Worm (Caenorhabditis elegans) whole organism, young adult: ENCODE data around the gene W03F8.6.

Experiments used
- B0336.3 ChIP-seq: fragments of 200-800 bp; sonication (Bioruptor generic); IDR thresholded peaks from 2 replicates; pipeline ENCODE4 v1.3.6; 2022; ENCODE audit warnings: missing genetic modification characterization, missing compliant biosample characterization
- C06A6.2 ChIP-seq: fragments of 200-800 bp; sonication (Bioruptor generic); conservative IDR thresholded peaks from 2 replicates; pipeline ENCODE4 v1.3.6; 2022; ENCODE audit warnings: missing genetic modification characterization, missing compliant biosample characterization
- F22D6.2 ChIP-seq: sonication (generic microtip); optimal IDR thresholded peaks from 2 replicates; lab custom pipeline; 2016; ENCODE audit warnings: mild to moderate bottlenecking, missing genetic modification characterization, missing compliant biosample characterization
- F33H1.4 ChIP-seq: fragments of 200-800 bp; sonication (Bioruptor generic); IDR thresholded peaks from 2 replicates; pipeline ENCODE4 v1.3.6; 2022; ENCODE audit warnings: missing genetic modification reagents, missing genetic modification characterization, missing compliant biosample characterization
- F37B4.10 ChIP-seq: fragments of 200-800 bp; sonication (Bioruptor generic); IDR thresholded peaks from 2 replicates; pipeline ENCODE4 v1.3.6; 2022; ENCODE audit warnings: missing genetic modification characterization, missing compliant biosample characterization
- F52B5.7 ChIP-seq: sonication (generic microtip); optimal IDR thresholded peaks from 2 replicates; lab custom pipeline; 2016; ENCODE audit warnings: mild to moderate bottlenecking, missing genetic modification characterization, missing compliant biosample characterization
- F57A8.1 ChIP-seq: fragments of 200-800 bp; sonication (Bioruptor generic); optimal IDR thresholded peaks from 2 replicates; lab custom pipeline; 2018; ENCODE audit warnings: mild to moderate bottlenecking, missing genetic modification characterization, moderate library complexity, missing compliant biosample characterization
- Y53G8AR.9 ChIP-seq: fragments of 200-800 bp; sonication (Bioruptor generic); conservative IDR thresholded peaks from 2 replicates; pipeline ENCODE4 v1.3.6; 2022; ENCODE audit warnings: missing genetic modification reagents, missing genetic modification characterization, missing compliant biosample characterization
- Y67H2A.10 ChIP-seq: fragments of 200-800 bp; sonication (Bioruptor generic); conservative IDR thresholded peaks from 2 replicates; pipeline ENCODE4 v1.3.6; 2022; ENCODE audit warnings: missing genetic modification reagents, missing genetic modification characterization, missing compliant biosample characterization
- Y79H2A.3 ChIP-seq: fragments of 200-800 bp; sonication (Bioruptor generic); conservative IDR thresholded peaks from 2 replicates; pipeline ENCODE4 v1.3.6; 2022; ENCODE audit warnings: missing genetic modification reagents, missing genetic modification characterization, missing compliant biosample characterization
- aptf-2 ChIP-seq: fragments of 200-800 bp; sonication (Bioruptor generic); conservative IDR thresholded peaks from 2 replicates; pipeline ENCODE4 v1.3.6; 2022; ENCODE audit warnings: missing genetic modification reagents, missing genetic modification characterization, missing compliant biosample characterization
- aptf-3 ChIP-seq: fragments of 200-800 bp; sonication (Bioruptor generic); IDR thresholded peaks from 2 replicates; pipeline ENCODE4 v1.3.6; 2022; ENCODE audit warnings: missing genetic modification characterization, missing compliant biosample characterization
- athp-1 ChIP-seq: sonication (generic microtip); optimal IDR thresholded peaks from 2 replicates; lab custom pipeline; 2017; ENCODE audit warnings: mild to moderate bottlenecking, missing genetic modification characterization, missing compliant biosample characterization
- attf-5 ChIP-seq: fragments of 200-800 bp; sonication (Bioruptor generic); optimal IDR thresholded peaks from 2 replicates; lab custom pipeline; 2018; ENCODE audit warnings: mild to moderate bottlenecking, missing genetic modification characterization, missing compliant biosample characterization
- attf-6 ChIP-seq: fragments of 200-800 bp; sonication (Bioruptor generic); IDR thresholded peaks from 2 replicates; pipeline ENCODE4 v1.3.6; 2022; ENCODE audit warnings: missing genetic modification reagents, missing genetic modification characterization, missing compliant biosample characterization
- cebp-1 ChIP-seq, 2 experiments: fragments of 200-800 bp in 1 of 2; sonication (Bioruptor generic) in 1 of 2; sonication (generic microtip) in 1 of 2; IDR thresholded peaks in 1 of 2; optimal IDR thresholded peaks in 1 of 2; 2 replicates each; pipeline versions ENCODE4 v1.3.6 to Lab custom; 2017 to 2022; ENCODE audit warnings: missing compliant biosample characterization in 2 of 2, missing genetic modification characterization in 2 of 2, mild to moderate bottlenecking in 1 of 2, missing genetic modification reagents in 1 of 2, moderate library complexity in 1 of 2
- cebp-2 ChIP-seq: fragments of 200-800 bp; sonication (Bioruptor generic); IDR thresholded peaks from 2 replicates; pipeline ENCODE4 v1.3.6; 2022; ENCODE audit warnings: missing genetic modification characterization, missing compliant biosample characterization
- ceh-91 ChIP-seq: fragments of 200-800 bp; sonication (Bioruptor generic); IDR thresholded peaks from 2 replicates; pipeline ENCODE4 v1.3.6; 2022; ENCODE audit warnings: missing genetic modification reagents, missing genetic modification characterization, missing compliant biosample characterization
- chd-7 ChIP-seq: sonication (generic microtip); optimal IDR thresholded peaks from 2 replicates; lab custom pipeline; 2016; ENCODE audit warnings: mild to moderate bottlenecking, missing genetic modification characterization, moderate library complexity, missing compliant biosample characterization
- dox-1 ChIP-seq: fragments of 200-800 bp; sonication (Bioruptor generic); IDR thresholded peaks from 2 replicates; pipeline ENCODE4 v1.3.6; 2022; ENCODE audit warnings: missing genetic modification reagents, missing genetic modification characterization, missing compliant biosample characterization
- dpff-1 ChIP-seq: sonication (generic microtip); optimal IDR thresholded peaks from 2 replicates; lab custom pipeline; 2017; ENCODE audit warnings: mild to moderate bottlenecking, missing genetic modification characterization, missing compliant biosample characterization
- egrh-3 ChIP-seq: fragments of 200-800 bp; sonication (Bioruptor generic); IDR thresholded peaks from 2 replicates; pipeline ENCODE4 v1.3.6; 2022; ENCODE audit warnings: missing genetic modification reagents, missing genetic modification characterization, missing compliant biosample characterization
- ekl-4 ChIP-seq: fragments of 200-800 bp; sonication (Bioruptor generic); IDR thresholded peaks from 2 replicates; pipeline ENCODE4 v1.3.6; 2022; ENCODE audit warnings: missing genetic modification reagents, missing genetic modification characterization, missing compliant biosample characterization
- hlh-12 ChIP-seq: sonication (generic microtip); optimal IDR thresholded peaks from 2 replicates; lab custom pipeline; 2016; ENCODE audit warnings: missing genetic modification characterization, missing compliant biosample characterization
- hlh-26 ChIP-seq: fragments of 200-800 bp; sonication (Bioruptor generic); conservative IDR thresholded peaks from 2 replicates; pipeline ENCODE4 v1.3.6; 2022; ENCODE audit warnings: missing genetic modification reagents, missing genetic modification characterization, missing compliant biosample characterization
- hsf-1 ChIP-seq: fragments of 200-800 bp; sonication (Bioruptor generic); IDR thresholded peaks from 2 replicates; pipeline ENCODE4 v1.3.6; 2022; ENCODE audit warnings: missing genetic modification reagents, missing genetic modification characterization, missing compliant biosample characterization
- lag-1 ChIP-seq: fragments of 200-800 bp; sonication (Bioruptor generic); IDR thresholded peaks from 2 replicates; pipeline ENCODE4 v1.3.6; 2022; ENCODE audit warnings: missing genetic modification reagents, missing genetic modification characterization, missing compliant biosample characterization
- lin-40 ChIP-seq: sonication (generic microtip); optimal IDR thresholded peaks from 2 replicates; lab custom pipeline; 2016; ENCODE audit warnings: missing genetic modification characterization, mild to moderate bottlenecking, missing compliant biosample characterization, missing genotype, missing genetic modification reagents
- madf-10 ChIP-seq: sonication (generic microtip); optimal IDR thresholded peaks from 2 replicates; lab custom pipeline; 2016; ENCODE audit warnings: mild to moderate bottlenecking, missing genetic modification characterization, missing compliant biosample characterization
- madf-6 ChIP-seq: fragments of 200-800 bp; sonication (Bioruptor generic); IDR thresholded peaks from 2 replicates; pipeline ENCODE4 v1.3.6; 2022; ENCODE audit warnings: missing genetic modification reagents, missing genetic modification characterization, missing compliant biosample characterization
- madf-8 ChIP-seq: fragments of 200-800 bp; sonication (Bioruptor generic); conservative IDR thresholded peaks from 2 replicates; pipeline ENCODE4 v1.3.6; 2022; ENCODE audit warnings: missing genetic modification reagents, missing genetic modification characterization, missing compliant biosample characterization
- mcd-1 ChIP-seq: fragments of 200-800 bp; sonication (Bioruptor generic); IDR thresholded peaks from 2 replicates; pipeline ENCODE4 v1.3.6; 2022; ENCODE audit warnings: missing genetic modification reagents, missing genetic modification characterization, missing compliant biosample characterization
- mxl-1 ChIP-seq: sonication (generic microtip); optimal IDR thresholded peaks from 2 replicates; lab custom pipeline; 2016; ENCODE audit warnings: missing genetic modification characterization, missing compliant biosample characterization
- nfya-2 ChIP-seq: fragments of 200-800 bp; sonication (Bioruptor generic); IDR thresholded peaks from 2 replicates; pipeline ENCODE4 v1.3.6; 2022; ENCODE audit warnings: missing genetic modification reagents, missing genetic modification characterization, missing compliant biosample characterization
- rcor-1 ChIP-seq: fragments of 200-800 bp; sonication (Bioruptor generic); IDR thresholded peaks from 2 replicates; pipeline ENCODE4 v1.3.6; 2022; ENCODE audit warnings: missing genetic modification reagents, missing genetic modification characterization, missing compliant biosample characterization
- rec-8 ChIP-seq, 2 experiments: sonication (generic microtip); optimal IDR thresholded peaks; 2 replicates each; lab custom pipeline; 2016; ENCODE audit warnings: mild to moderate bottlenecking in 2 of 2, missing genetic modification characterization in 2 of 2, missing genetic modification reagents in 2 of 2, missing genotype in 2 of 2, missing biosample characterization in 1 of 2, missing compliant biosample characterization in 1 of 2, moderate library complexity in 1 of 2
- rpc-1 ChIP-seq, 2 experiments: fragments of 150-350 bp in 1 of 2; sonication (generic microtip) in 1 of 2; optimal IDR thresholded peaks; 2 replicates each; lab custom pipeline; 2014 to 2018; ENCODE audit warnings: missing biosample characterization in 1 of 2, missing genetic modification characterization in 1 of 2, missing genetic modification reagents in 1 of 2, missing genotype in 1 of 2
- sdz-38 ChIP-seq: sonication (generic microtip); optimal IDR thresholded peaks from 2 replicates; lab custom pipeline; 2016; ENCODE audit warnings: missing genotype, missing genetic modification characterization, missing compliant biosample characterization
- sea-2 ChIP-seq: fragments of 200-800 bp; sonication (Bioruptor generic); IDR thresholded peaks from 2 replicates; pipeline ENCODE4 v1.3.6; 2022; ENCODE audit warnings: missing genetic modification characterization, missing compliant biosample characterization
- snpc-1.3 ChIP-seq: sonication (generic microtip); optimal IDR thresholded peaks from 2 replicates; lab custom pipeline; 2017; ENCODE audit warnings: missing genetic modification characterization, mild to moderate bottlenecking, missing compliant biosample characterization, antibody characterized with exemption, moderate library complexity, missing genotype, missing genetic modification reagents; ENCODE audit not compliant: insufficient read depth
- snpc-4 ChIP-seq, 5 experiments: fragments of 150-350 bp in 1 of 5; sonication (generic microtip) in 4 of 5; optimal IDR thresholded peaks; 2 replicates each; lab custom pipeline; 2014 to 2018; ENCODE audit warnings: missing genetic modification characterization in 5 of 5, missing biosample characterization in 3 of 5, antibody characterized with exemption in 2 of 5, mild to moderate bottlenecking in 2 of 5, missing compliant biosample characterization in 2 of 5, missing genotype in 2 of 5, moderate library complexity in 2 of 5, missing genetic modification reagents in 1 of 5
- somi-1 ChIP-seq: fragments of 200-800 bp; sonication (Bioruptor generic); optimal IDR thresholded peaks from 2 replicates; lab custom pipeline; 2018; ENCODE audit warnings: mild to moderate bottlenecking, missing genetic modification characterization, missing compliant biosample characterization
- tbx-9 ChIP-seq: sonication (generic microtip); optimal IDR thresholded peaks from 2 replicates; lab custom pipeline; 2016; ENCODE audit warnings: borderline replicate concordance, missing genetic modification characterization, inconsistent platforms, missing compliant biosample characterization
- tlf-1 ChIP-seq: fragments of 200-800 bp; sonication (Bioruptor generic); optimal IDR thresholded peaks from 2 replicates; lab custom pipeline; 2018; ENCODE audit warnings: mild to moderate bottlenecking, missing genetic modification characterization, missing compliant biosample characterization
- unc-62 ChIP-seq: fragments of 150-350 bp; optimal IDR thresholded peaks from 2 replicates; lab custom pipeline; 2014; ENCODE audit warnings: missing biosample characterization, missing genetic modification reagents, missing genetic modification characterization
- zfh-2 ChIP-seq: fragments of 200-800 bp; sonication (Bioruptor generic); conservative IDR thresholded peaks from 2 replicates; pipeline ENCODE4 v1.3.6; 2022; ENCODE audit warnings: missing genetic modification reagents, missing genetic modification characterization, missing compliant biosample characterization
- ztf-18 ChIP-seq: sonication (generic microtip); optimal IDR thresholded peaks from 2 replicates; lab custom pipeline; 2016; ENCODE audit warnings: missing genotype, mild to moderate bottlenecking, missing genetic modification characterization, missing compliant biosample characterization

The W03F8.6 gene

ce11 chrIV:5209390-5209789, 23.0 kb upstream of the W03F8.6 start, which contains the start of the genes Y59E9AL.36 and nbet-1 (continued):
- TF ChIP-seq Y67H2A.10 (GFP tag; lab: Robert Waterston, UW): no peak
- TF ChIP-seq hlh-26 (GFP tag; lab: Robert Waterston, UW): no peak
- TF ChIP-seq snpc-4 (GFP tag; optimal IDR thresholded peaks at IDR 0.05; lab: Kevin White, UChicago): peak; percentile 75
- peak in 3 of 4 experiments; percentile 90 to 92 (median 92) for TF ChIP-seq snpc-4 (tag; optimal IDR thresholded peaks at IDR 0.05; lab: Kevin White, UChicago)
- TF ChIP-seq snpc-1.3 (tag; lab: Kevin White, UChicago): peak; percentile 61
- no peak for TF ChIP-seq sdz-38 (tag; lab: Kevin White, UChicago)
- TF ChIP-seq lin-40: peak; percentile 23
- peak; percentile 94 for TF ChIP-seq mcd-1
- TF ChIP-seq aptf-2 (GFP tag; lab: Robert Waterston, UW): no peak
- peak; percentile 75 for TF ChIP-seq athp-1 (tag; lab: Kevin White, UChicago)
- no peak for TF ChIP-seq rpc-1 (optimal IDR thresholded peaks at IDR 0.05; lab: Kevin White, UChicago)
- no peak for TF ChIP-seq rpc-1 (tag; optimal IDR thresholded peaks at IDR 0.05; lab: Kevin White, UChicago)
- peak; percentile 64 for TF ChIP-seq tlf-1 (GFP tag; lab: Kevin White, UChicago)
- no peak for TF ChIP-seq aptf-3 (GFP tag; lab: Robert Waterston, UW)
- no peak for TF ChIP-seq F22D6.2 (tag; lab: Kevin White, UChicago)
- peak; percentile 65 for TF ChIP-seq B0336.3 (GFP tag; lab: Robert Waterston, UW)
- no peak for TF ChIP-seq F37B4.10 (GFP tag; lab: Robert Waterston, UW)
- TF ChIP-seq nfya-2 (GFP tag; lab: Robert Waterston, UW): no peak
- no peak for TF ChIP-seq cebp-1 (GFP tag; IDR thresholded peaks at IDR 0.05; lab: Robert Waterston, UW)
- no peak for TF ChIP-seq cebp-1 (tag; optimal IDR thresholded peaks at IDR 0.05; lab: Kevin White, UChicago)
- TF ChIP-seq F33H1.4: peak; percentile 60; the same call in 1 of the 2 replicates
- TF ChIP-seq dox-1: peak; percentile 86; the same call in 1 of the 2 replicates
- no peak for TF ChIP-seq madf-8 (GFP tag; lab: Robert Waterston, UW)
- TF ChIP-seq rec-8 (tag; optimal IDR thresholded peaks at IDR 0.05; lab: Kevin White, UChicago): no peak
- TF ChIP-seq madf-10 (tag; lab: Kevin White, UChicago): no peak
- peak; percentile 57 for TF ChIP-seq madf-6 (GFP tag; lab: Robert Waterston, UW)
- no peak for TF ChIP-seq somi-1 (GFP tag; lab: Kevin White, UChicago)
- peak; percentile 64 for TF ChIP-seq ztf-18 (tag; lab: Kevin White, UChicago)
- TF ChIP-seq hlh-12: no peak
- no peak for TF ChIP-seq Y53G8AR.9 (GFP tag; lab: Robert Waterston, UW)
- no peak for TF ChIP-seq F52B5.7 (tag; lab: Kevin White, UChicago)
- TF ChIP-seq attf-6 (GFP tag; lab: Robert Waterston, UW): 0 out of 2 replicates have a peak, but pooled peaks have one; percentile 35
- no peak for TF ChIP-seq zfh-2
- TF ChIP-seq cebp-2 (GFP tag; lab: Robert Waterston, UW): no peak
- no peak for TF ChIP-seq C06A6.2 (GFP tag; lab: Robert Waterston, UW)
- no peak for TF ChIP-seq sea-2
- no peak for TF ChIP-seq egrh-3
- TF ChIP-seq attf-5: peak; percentile 93
- peak; percentile 62 for TF ChIP-seq rcor-1 (GFP tag; lab: Robert Waterston, UW)
- no peak for TF ChIP-seq F57A8.1 (GFP tag; lab: Kevin White, UChicago)

DNA sequence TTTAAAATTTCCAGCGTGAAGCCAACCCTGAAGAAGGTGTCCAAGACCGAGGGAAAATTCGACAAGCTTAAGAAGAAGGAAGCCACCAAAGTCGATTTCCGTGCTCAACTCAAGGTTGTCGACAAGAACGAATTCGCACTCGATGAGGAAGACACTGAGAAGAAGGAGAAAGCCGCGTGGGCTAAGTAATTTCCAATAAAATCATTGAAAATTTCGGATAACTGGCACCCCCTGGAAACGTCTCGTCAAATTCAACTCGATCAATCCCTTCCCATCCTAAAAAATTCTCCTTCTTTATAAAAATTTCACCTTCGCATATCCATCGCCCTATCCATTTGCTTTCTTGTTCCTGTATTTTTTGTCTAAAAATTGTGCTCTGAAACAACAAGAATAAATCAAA, 20.3 kb upstream of the W03F8.6 start:
- TF ChIP-seq Y79H2A.3 (GFP tag; lab: Robert Waterston, UW): peak; percentile 75
- TF ChIP-seq hlh-12: no peak
- no peak for TF ChIP-seq lag-1 (GFP tag; lab: Robert Waterston, UW)
- TF ChIP-seq hsf-1 (GFP tag; lab: Robert Waterston, UW): no peak
- TF ChIP-seq unc-62: no peak
- no peak for TF ChIP-seq tbx-9
- TF ChIP-seq C06A6.2 (GFP tag; lab: Robert Waterston, UW): no peak
- TF ChIP-seq chd-7: no peak
- TF ChIP-seq F52B5.7 (tag; lab: Kevin White, UChicago): no peak
- no peak for TF ChIP-seq ceh-91
- TF ChIP-seq mcd-1: no peak
- 0 out of 2 replicates have a peak, but pooled peaks have one; percentile 19 for TF ChIP-seq ekl-4 (GFP tag; lab: Robert Waterston, UW)
- TF ChIP-seq mxl-1: no peak
- TF ChIP-seq attf-6 (GFP tag; lab: Robert Waterston, UW): 0 out of 2 replicates have a peak, but pooled peaks have one; percentile 41
- TF ChIP-seq dpff-1 (tag; lab: Kevin White, UChicago): no peak
